Worm (Caenorhabditis elegans): Measurements from ENCODE around the gene algn-12.

- TF ChIP-seq sox-2 (GFP tag; IDR thresholded peaks at IDR 0.05) = no peak
- no peak for TF ChIP-seq ttx-3 (tag; optimal IDR thresholded peaks at IDR 0.05)
- no peak for TF ChIP-seq dmd-4 (tag; optimal IDR thresholded peaks at IDR 0.05; ENCODE audit: borderline replicate concordance)
- TF ChIP-seq ceh-18 (tag; optimal IDR thresholded peaks at IDR 0.05) = no peak
- no peak for TF ChIP-seq nfya-1 (tag; optimal IDR thresholded peaks at IDR 0.05)
- no peak for TF ChIP-seq elt-2 (tag; optimal IDR thresholded peaks at IDR 0.05)
- TF ChIP-seq gmeb-2 (tag; optimal IDR thresholded peaks at IDR 0.05) = no peak
- no peak for TF ChIP-seq ets-4 (tag; optimal IDR thresholded peaks at IDR 0.05)
- TF ChIP-seq K02D7.2 (tag; optimal IDR thresholded peaks at IDR 0.05) = no peak
- no peak for TF ChIP-seq ceh-24 (tag; optimal IDR thresholded peaks at IDR 0.05)
- TF ChIP-seq madf-2 (tag; optimal IDR thresholded peaks at IDR 0.05) = no peak
- TF ChIP-seq C08G9.2 (tag; optimal IDR thresholded peaks at IDR 0.05) = no peak
- TF ChIP-seq hlh-13 (GFP tag; optimal IDR thresholded peaks at IDR 0.05) = no peak
Measured at ce11 chrV:8062074-8062473, 27.2 kb downstream of the algn-12 start, which contains the start of gene str-139.
